Fruit fly (Drosophila melanogaster) whole organism, wandering third instar larva: ENCODE data around the gene CG5861.
A peak's percentile ranks its signal among the peaks of the same experiment; 100 is the strongest.

Experiments used
- Abd-B ChIP-seq: fragments of >200 bp; optimal IDR thresholded peaks from 2 replicates; lab custom pipeline; 2017; ENCODE audit warnings: missing biosample characterization, missing genetic modification characterization
- CG32264 ChIP-seq: fragments of 200-800 bp; sonication (Bioruptor generic); optimal IDR thresholded peaks from 2 replicates; lab custom pipeline; 2016; ENCODE audit warnings: missing biosample characterization, missing genetic modification characterization
- CG9705 ChIP-seq: fragments of 200-800 bp; sonication (Bioruptor generic); optimal IDR thresholded peaks from 2 replicates; lab custom pipeline; 2018; ENCODE audit warnings: missing biosample characterization, mild to moderate bottlenecking, missing genetic modification characterization
- CrebA ChIP-seq: fragments of 200-800 bp; sonication (Bioruptor generic); optimal IDR thresholded peaks from 2 replicates; lab custom pipeline; 2016; ENCODE audit warnings: missing biosample characterization, mild to moderate bottlenecking, missing genetic modification characterization, borderline replicate concordance
- Dfd ChIP-seq: fragments of >200 bp; optimal IDR thresholded peaks from 2 replicates; lab custom pipeline; 2017; ENCODE audit warnings: missing biosample characterization, missing genetic modification characterization
- Dif ChIP-seq: fragments of 200-275, 200-300 bp; sonication (Bioruptor generic); optimal IDR thresholded peaks from 2 replicates; lab custom pipeline; 2018; ENCODE audit warnings: missing biosample characterization, missing genetic modification characterization; ENCODE audit not compliant: partially characterized antibody
- GATAd ChIP-seq: sonication (Bioruptor generic); optimal IDR thresholded peaks from 2 replicates; lab custom pipeline; 2016; ENCODE audit warnings: missing biosample characterization, missing genetic modification characterization
- HLH106 ChIP-seq: fragments of 200-800 bp; optimal IDR thresholded peaks from 3 replicates; lab custom pipeline; 2019; ENCODE audit warnings: missing biosample characterization, mild to moderate bottlenecking, missing genetic modification characterization, moderate library complexity
- Hnf4 ChIP-seq: fragments of 200-800 bp; sonication (Bioruptor generic); optimal IDR thresholded peaks from 2 replicates; lab custom pipeline; 2016; ENCODE audit warnings: missing biosample characterization, mild to moderate bottlenecking, missing genetic modification characterization
- Hr78 ChIP-seq: fragments of >200 bp; optimal IDR thresholded peaks from 2 replicates; lab custom pipeline; 2017; ENCODE audit warnings: missing biosample characterization, missing genetic modification characterization
- Hr83 ChIP-seq: fragments of 200-300 bp; sonication (Bioruptor generic); optimal IDR thresholded peaks from 2 replicates; lab custom pipeline; 2016; ENCODE audit warnings: missing biosample characterization, mild to moderate bottlenecking, missing genetic modification characterization, moderate library complexity; ENCODE audit not compliant: poor library complexity, severe bottlenecking
- Jra ChIP-seq: sonication (Bioruptor generic); optimal IDR thresholded peaks from 2 replicates; lab custom pipeline; 2016; ENCODE audit warnings: missing biosample characterization, missing genetic modification characterization
- Mio ChIP-seq: sonication (Bioruptor generic); optimal IDR thresholded peaks from 2 replicates; lab custom pipeline; 2016; ENCODE audit warnings: missing biosample characterization, missing genetic modification characterization
- Myc ChIP-seq: fragments of >200 bp; optimal IDR thresholded peaks from 2 replicates; lab custom pipeline; 2017
- OdsH ChIP-seq: fragments of 200-800 bp; sonication (Bioruptor generic); optimal IDR thresholded peaks from 2 replicates; lab custom pipeline; 2016; ENCODE audit warnings: missing biosample characterization, mild to moderate bottlenecking, missing genetic modification characterization
- Rel ChIP-seq, 2 experiments: fragments of 200-800 bp; sonication (Bioruptor generic) in 1 of 2; optimal IDR thresholded peaks; 2 replicates in 1 of 2; 3 replicates in 1 of 2; lab custom pipeline; 2016 to 2019; ENCODE audit warnings: mild to moderate bottlenecking in 2 of 2, missing biosample characterization in 2 of 2, missing genetic modification characterization in 2 of 2, moderate library complexity in 1 of 2
- br ChIP-seq: fragments of 200-800 bp; sonication (Bioruptor generic); optimal IDR thresholded peaks from 2 replicates; lab custom pipeline; 2016; ENCODE audit warnings: missing biosample characterization, missing genetic modification characterization
- dl ChIP-seq, 2 experiments: fragments of 175-275, 200-275 bp in 1 of 2; fragments of 200-275 bp in 1 of 2; sonication (Bioruptor generic); optimal IDR thresholded peaks; lab custom pipeline; 2018; ENCODE audit warnings: mild to moderate bottlenecking in 2 of 2, missing biosample characterization in 2 of 2, missing genetic modification characterization in 2 of 2, moderate library complexity in 2 of 2; ENCODE audit not compliant: partially characterized antibody in 2 of 2, insufficient read depth in 1 of 2
- dmrt93B ChIP-seq: fragments of 200-800 bp; sonication (Bioruptor generic); optimal IDR thresholded peaks from 2 replicates; lab custom pipeline; 2018; ENCODE audit warnings: missing biosample characterization, mild to moderate bottlenecking, missing genetic modification characterization
- dsf ChIP-seq: sonication (Bioruptor generic); optimal IDR thresholded peaks from 2 replicates; lab custom pipeline; 2016; ENCODE audit warnings: missing biosample characterization, missing genetic modification characterization, borderline replicate concordance
- ey ChIP-seq: fragments of 200-800 bp; sonication (Bioruptor generic); optimal IDR thresholded peaks from 2 replicates; lab custom pipeline; 2016; ENCODE audit warnings: missing biosample characterization, missing genetic modification characterization
- foxo ChIP-seq, 2 experiments: fragments of 200-800 bp; sonication (Bioruptor generic); optimal IDR thresholded peaks; 2 replicates in 1 of 2; 3 replicates in 1 of 2; lab custom pipeline; 2016 to 2017; ENCODE audit warnings: missing biosample characterization in 2 of 2, missing genetic modification characterization in 2 of 2
- fru ChIP-seq: fragments of 200-800 bp; sonication (Bioruptor generic); optimal IDR thresholded peaks from 3 replicates; lab custom pipeline; 2016; ENCODE audit warnings: missing biosample characterization, mild to moderate bottlenecking, missing genetic modification characterization
- h ChIP-seq: fragments of 200-800 bp; sonication (Bioruptor generic); optimal IDR thresholded peaks from 3 replicates; lab custom pipeline; 2016; ENCODE audit warnings: missing biosample characterization, mild to moderate bottlenecking, missing genetic modification characterization
- jim ChIP-seq: fragments of 175-275, 200-325 bp; sonication (Bioruptor generic); optimal IDR thresholded peaks from 2 replicates; lab custom pipeline; 2016; ENCODE audit warnings: missing biosample characterization, mild to moderate bottlenecking, missing genetic modification characterization
- lola ChIP-seq: fragments of >200 bp; optimal IDR thresholded peaks from 2 replicates; lab custom pipeline; 2017; ENCODE audit warnings: missing biosample characterization, missing genetic modification characterization
- pan ChIP-seq: fragments of >200 bp; optimal IDR thresholded peaks from 2 replicates; lab custom pipeline; 2017
- psq ChIP-seq: fragments of 200-800 bp; sonication (Bioruptor generic); optimal IDR thresholded peaks from 3 replicates; lab custom pipeline; 2017; ENCODE audit warnings: missing biosample characterization, mild to moderate bottlenecking, missing genetic modification characterization, moderate library complexity
- rgr ChIP-seq: fragments of 200-800 bp; sonication (Bioruptor generic); optimal IDR thresholded peaks from 3 replicates; lab custom pipeline; 2016; ENCODE audit warnings: missing biosample characterization, mild to moderate bottlenecking, missing genetic modification characterization
- sage ChIP-seq: fragments of 200-800 bp; sonication (Bioruptor generic); optimal IDR thresholded peaks from 2 replicates; lab custom pipeline; 2016; ENCODE audit warnings: missing biosample characterization, mild to moderate bottlenecking, missing genetic modification characterization
- sv ChIP-seq: fragments of 200-800 bp; sonication (Bioruptor generic); optimal IDR thresholded peaks from 3 replicates; lab custom pipeline; 2016; ENCODE audit warnings: missing biosample characterization, missing genetic modification characterization
- tai ChIP-seq: sonication (Bioruptor generic); optimal IDR thresholded peaks from 2 replicates; lab custom pipeline; 2016; ENCODE audit warnings: missing biosample characterization, missing genetic modification characterization
- usp ChIP-seq: fragments of >200 bp; optimal IDR thresholded peaks from 2 replicates; lab custom pipeline; 2017; ENCODE audit warnings: missing biosample characterization, missing genetic modification characterization
- woc ChIP-seq: sonication (Bioruptor generic); optimal IDR thresholded peaks from 2 replicates; lab custom pipeline; 2016; ENCODE audit warnings: missing biosample characterization, mild to moderate bottlenecking, missing genetic modification characterization

Gene CG5861

dm6 chr2L:16267159-16268065 is 39.7 kb downstream of the CG5861 start:
- TF ChIP-seq fru (GFP tag; lab: Kevin White, UChicago) (no peak), foxo (GFP tag; optimal IDR thresholded peaks at IDR 0.05; lab: Kevin White, UChicago) (peak in 1 of 2 experiments; percentile 18), br (GFP tag; lab: Kevin White, UChicago) (no peak), Hr83 (GFP tag; lab: Kevin White, UChicago) (peak; percentile 27), Rel (GFP tag; optimal IDR thresholded peaks at IDR 0.05; lab: Kevin White, UChicago) (no peak), Rel (tag; optimal IDR thresholded peaks at IDR 0.05; lab: Kevin White, UChicago) (no peak), Abd-B (no peak), CG9705 (GFP tag; lab: Kevin White, UChicago) (no peak), Dif (no peak), Myc (lab: Kevin White, UChicago) (no peak), Mio (GFP tag; lab: Kevin White, UChicago) (no peak), dl (GFP tag; optimal IDR thresholded peaks at IDR 0.05; lab: Kevin White, UChicago; ENCODE audit: insufficient read depth in 1 of 2, partially characterized antibody in 2 of 2) (no peak), pan (lab: Kevin White, UChicago) (no peak), ey (GFP tag; lab: Kevin White, UChicago) (peak; percentile 3), sage (GFP tag; lab: Kevin White, UChicago) (no peak), lola (GFP tag; lab: Kevin White, UChicago) (no peak), Dfd (GFP tag; lab: Kevin White, UChicago) (no peak), Jra (no peak), psq (GFP tag; lab: Kevin White, UChicago) (peak; percentile 82), CG32264 (GFP tag; lab: Kevin White, UChicago) (no peak)

- no peak for TF ChIP-seq dsf (GFP tag; lab: Kevin White, UChicago)
- TF ChIP-seq HLH106, result no peak
- no peak for TF ChIP-seq psq (GFP tag; lab: Kevin White, UChicago)
- no peak for TF ChIP-seq CG32264 (GFP tag; lab: Kevin White, UChicago)
- TF ChIP-seq usp (GFP tag; lab: Kevin White, UChicago), result no peak
- TF ChIP-seq foxo (GFP tag; optimal IDR thresholded peaks at IDR 0.05; lab: Kevin White, UChicago), result no peak
- TF ChIP-seq dmrt93B (GFP tag; lab: Kevin White, UChicago), result no peak
- no peak for TF ChIP-seq dl (GFP tag; optimal IDR thresholded peaks at IDR 0.05; lab: Kevin White, UChicago; ENCODE audit: insufficient read depth in 1 of 2, partially characterized antibody in 2 of 2)
- TF ChIP-seq Dif, result no peak
- no peak for TF ChIP-seq Hr78
- no peak for TF ChIP-seq Hnf4 (GFP tag; lab: Kevin White, UChicago)
- TF ChIP-seq jim (GFP tag; lab: Kevin White, UChicago), result no peak
- no peak for TF ChIP-seq woc (GFP tag; lab: Kevin White, UChicago)
- TF ChIP-seq Myc (lab: Kevin White, UChicago), result no peak
- TF ChIP-seq, all 38 proteins: peak for 0
These were observed 43.4 kb downstream of the CG5861 start for dm6 chr2L:16263723-16264122.

- no peak for TF ChIP-seq Rel (GFP tag; optimal IDR thresholded peaks at IDR 0.05; lab: Kevin White, UChicago)
- TF ChIP-seq Rel (tag; optimal IDR thresholded peaks at IDR 0.05; lab: Kevin White, UChicago), result no peak
- TF ChIP-seq CG32264 (GFP tag; lab: Kevin White, UChicago), result no peak
- no peak for TF ChIP-seq CG9705 (GFP tag; lab: Kevin White, UChicago)
- no peak for TF ChIP-seq sage (GFP tag; lab: Kevin White, UChicago)
- TF ChIP-seq rgr (GFP tag; lab: Kevin White, UChicago), result peak; percentile 36
- TF ChIP-seq Myc (lab: Kevin White, UChicago), result peak; percentile 40
- TF ChIP-seq Hnf4 (GFP tag; lab: Kevin White, UChicago), result no peak
- no peak for TF ChIP-seq pan (lab: Kevin White, UChicago)
- peak; percentile 4 for TF ChIP-seq OdsH (GFP tag; lab: Kevin White, UChicago)
- no peak for TF ChIP-seq sv (GFP tag; lab: Kevin White, UChicago)
- no peak for TF ChIP-seq tai (GFP tag; lab: Kevin White, UChicago)
- no peak for TF ChIP-seq Dif
- TF ChIP-seq HLH106, result no peak
- TF ChIP-seq Jra, result no peak
- no peak for TF ChIP-seq Hr78
- TF ChIP-seq fru (GFP tag; lab: Kevin White, UChicago), result no peak
- TF ChIP-seq dl (GFP tag; optimal IDR thresholded peaks at IDR 0.05; lab: Kevin White, UChicago; ENCODE audit: insufficient read depth in 1 of 2, partially characterized antibody in 2 of 2), result no peak
- TF ChIP-seq Mio (GFP tag; lab: Kevin White, UChicago), result no peak
- TF ChIP-seq GATAd (GFP tag; lab: Kevin White, UChicago), result no peak
- no peak for TF ChIP-seq h (GFP tag; lab: Kevin White, UChicago)
- no peak for TF ChIP-seq CrebA (GFP tag; lab: Kevin White, UChicago)
- TF ChIP-seq psq (GFP tag; lab: Kevin White, UChicago), result peak; percentile 1
These were observed 45.4 kb downstream of the CG5861 start, which contains the start of the genes twe and CG4935 for dm6 chr2L:16261576-16262217. Gene twe, minus strand, starts transcription at chr2L:16261877. Gene CG4935, plus strand, starts transcription at chr2L:16262141.
